Fruit fly (Drosophila melanogaster) whole organism, larva: Measurements from ENCODE around the gene CG14630.

Experiments
- noc ChIP-seq: fragments of 200-800 bp; sonication (Bioruptor generic); optimal IDR thresholded peaks from 3 replicates; lab custom pipeline; 2019; ENCODE audit warnings: missing biosample characterization, mild to moderate bottlenecking, missing genetic modification characterization, moderate library complexity

Gene CG14630

dm6 chrX:1031196-1031595, at the start of gene CG14630:
TSS of gene CG14630 (plus strand) at chrX:1031496.
- TF ChIP-seq noc (tag; lab: Kevin White, UChicago) = peak; percentile 38

dm6 chrX:985911-986310, 45.4 kb upstream of the CG14630 start:
- no peak for TF ChIP-seq noc (tag; lab: Kevin White, UChicago)

dm6 chrX:990218-990617, 41.1 kb upstream of the CG14630 start, which contains the start of gene CG18823:
TSS of gene CG18823 (plus strand) at chrX:990518.
- TF ChIP-seq noc (tag; lab: Kevin White, UChicago) = no peak

dm6 chrX:998884-999283, 32.4 kb upstream of the CG14630 start:
- no peak for TF ChIP-seq noc (tag; lab: Kevin White, UChicago)

dm6 chrX:1006182-1006581, 25.1 kb upstream of the CG14630 start:
- no peak for TF ChIP-seq noc (tag; lab: Kevin White, UChicago)

dm6 chrX:1009468-1010259, 21.6 kb upstream of the CG14630 start:
- TF ChIP-seq noc (tag; lab: Kevin White, UChicago) = no peak

- no peak for TF ChIP-seq noc (tag; lab: Kevin White, UChicago)
These were observed 19.7 kb upstream of the CG14630 start, which contains the start of the genes TfIIA-S-2 and CG14631 for dm6 chrX:1011543-1012085. TSS of gene TfIIA-S-2 (minus strand) at chrX:1011643. TSS of gene CG14631 (plus strand) at chrX:1012035.

- no peak for TF ChIP-seq noc (tag; lab: Kevin White, UChicago)
These were observed 4.8 kb upstream of the CG14630 start, which contains the start of the genes CG32814, CG11638 and CG3021 for dm6 chrX:1026511-1026910. TSS of gene CG32814 (minus strand) at chrX:1026700. TSS of gene CG11638 (minus strand) at chrX:1026703. TSS of gene CG3021 (plus strand) at chrX:1026791.

dm6 chrX:1030478-1030877, 818 bp upstream of the CG14630 start, which contains the start of the genes Cdc45 and Rpp21:
TSS of gene Cdc45 (minus strand) at chrX:1030556.
TSS of gene Rpp21 (plus strand) at chrX:1030758.
- no peak for TF ChIP-seq noc (tag; lab: Kevin White, UChicago)

dm6 chrX:1033066-1033465, 1.8 kb downstream of the CG14630 start:
- no peak for TF ChIP-seq noc (tag; lab: Kevin White, UChicago)

dm6 chrX:1041407-1042038, 10.2 kb downstream of the CG14630 start:
- peak; percentile 40 for TF ChIP-seq noc (tag; lab: Kevin White, UChicago)

- TF ChIP-seq noc (tag; lab: Kevin White, UChicago) = no peak
These were observed 14.6 kb downstream of the CG14630 start, which contains the start of gene CG42259 for dm6 chrX:1045924-1046323. TSS of gene CG42259 (plus strand) at chrX:1046224.

dm6 chrX:1047695-1048094, 16.4 kb downstream of the CG14630 start:
- no peak for TF ChIP-seq noc (tag; lab: Kevin White, UChicago)

- peak; percentile 3 for TF ChIP-seq noc (tag; lab: Kevin White, UChicago)
These were observed 19.4 kb downstream of the CG14630 start for dm6 chrX:1050617-1051250.

- no peak for TF ChIP-seq noc (tag; lab: Kevin White, UChicago)
These were observed 19.9 kb downstream of the CG14630 start, which contains the start of gene CG14629 for dm6 chrX:1051251-1051629. TSS of gene CG14629 (plus strand) at chrX:1051525.
